Worm (Caenorhabditis elegans) whole organism, L1 larva: ENCODE results near the gene Y51H4A.22.

ENCODE experiments used
- C34B4.2 ChIP-seq: sonication (generic microtip); optimal IDR thresholded peaks from 2 replicates; lab custom pipeline; 2017; ENCODE audit warnings: mild to moderate bottlenecking, missing genetic modification characterization, missing compliant biosample characterization
- aly-2 ChIP-seq: fragments of 150-350 bp; optimal IDR thresholded peaks from 2 replicates; lab custom pipeline; 2014; ENCODE audit warnings: missing biosample characterization, missing genetic modification characterization
- dpl-1 ChIP-seq, 3 experiments: fragments of 150-350 bp in 2 of 3; sonication (generic microtip) in 1 of 3; optimal IDR thresholded peaks; 2 replicates each; lab custom pipeline; 2014 to 2017; ENCODE audit warnings: missing biosample characterization in 3 of 3, missing genetic modification characterization in 3 of 3, missing genetic modification reagents in 3 of 3
- lin-13 ChIP-seq: fragments of 150-350 bp; optimal IDR thresholded peaks from 2 replicates; lab custom pipeline; 2014; ENCODE audit warnings: missing biosample characterization, missing genetic modification reagents, missing genetic modification characterization
- lin-39 ChIP-seq: fragments of 150-350 bp; optimal IDR thresholded peaks from 2 replicates; lab custom pipeline; 2014; ENCODE audit warnings: missing biosample characterization, missing genetic modification reagents, missing genetic modification characterization
- mep-1 ChIP-seq: fragments of 150-350 bp; optimal IDR thresholded peaks from 2 replicates; lab custom pipeline; 2014; ENCODE audit warnings: missing biosample characterization, missing genetic modification characterization
- nhr-71 ChIP-seq: sonication (generic microtip); optimal IDR thresholded peaks from 2 replicates; lab custom pipeline; 2016; ENCODE audit warnings: mild to moderate bottlenecking, missing genetic modification characterization, moderate library complexity, missing compliant biosample characterization
- nhr-90 ChIP-seq: sonication (generic microtip); optimal IDR thresholded peaks from 2 replicates; lab custom pipeline; 2016; ENCODE audit warnings: mild to moderate bottlenecking, missing genetic modification characterization, missing compliant biosample characterization; ENCODE audit not compliant: poor library complexity
- pqm-1 ChIP-seq: sonication (generic microtip); optimal IDR thresholded peaks from 3 replicates; lab custom pipeline; 2017; ENCODE audit warnings: missing biosample characterization, missing genetic modification characterization
- snpc-4 ChIP-seq: fragments of 150-350 bp; optimal IDR thresholded peaks from 2 replicates; lab custom pipeline; 2014; ENCODE audit warnings: missing biosample characterization, missing genetic modification characterization
- sox-4 ChIP-seq: sonication (generic microtip); optimal IDR thresholded peaks from 2 replicates; lab custom pipeline; 2016; ENCODE audit warnings: missing genetic modification characterization, missing compliant biosample characterization
- unc-130 ChIP-seq: fragments of 150-350 bp; optimal IDR thresholded peaks from 2 replicates; lab custom pipeline; 2017; ENCODE audit warnings: missing biosample characterization, missing genetic modification characterization, inconsistent platforms
- zag-1 ChIP-seq: fragments of 150-350 bp; optimal IDR thresholded peaks from 2 replicates; lab custom pipeline; 2014; ENCODE audit warnings: missing biosample characterization, missing genetic modification characterization

DNA sequence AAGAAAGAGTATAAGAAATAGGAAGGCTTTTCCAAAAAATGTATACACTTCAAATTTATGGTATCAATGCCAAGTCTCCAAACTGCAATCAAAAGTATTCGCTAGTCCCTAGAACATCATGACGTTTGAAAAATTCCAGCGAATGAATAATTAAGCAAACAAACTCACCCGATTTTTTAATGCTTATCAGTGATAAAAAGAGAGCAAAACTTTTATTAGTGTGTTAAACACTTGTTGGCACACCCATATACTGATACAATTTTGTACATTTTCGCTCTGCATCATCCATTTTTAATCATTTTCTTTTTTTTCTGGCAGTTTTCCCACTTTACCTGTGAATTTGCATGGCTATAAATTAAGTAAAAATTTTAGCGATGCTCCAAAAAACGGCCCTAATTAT is 15.4 kb downstream of the Y51H4A.22 start, which contains the start of gene Y51H4A.25:
- no peak for TF ChIP-seq lin-13 (GFP tag; lab: Kevin White, UChicago)
- no peak for TF ChIP-seq nhr-71
- no peak for TF ChIP-seq zag-1 (tag; lab: Kevin White, UChicago)
- no peak for TF ChIP-seq pqm-1 (tag; lab: Kevin White, UChicago)
- TF ChIP-seq C34B4.2 (tag; lab: Kevin White, UChicago), result no peak
- no peak for TF ChIP-seq nhr-90 (tag; lab: Kevin White, UChicago)
- TF ChIP-seq mep-1 (tag; lab: Kevin White, UChicago), result no peak
- TF ChIP-seq aly-2, result no peak
- no peak for TF ChIP-seq unc-130
- TF ChIP-seq sox-4 (tag; lab: Kevin White, UChicago), result no peak
- no peak for TF ChIP-seq snpc-4 (tag; lab: Kevin White, UChicago)
- TF ChIP-seq dpl-1 (GFP tag; optimal IDR thresholded peaks at IDR 0.05; lab: Kevin White, UChicago), result no peak
- no peak for TF ChIP-seq lin-39
